Worm (Caenorhabditis elegans): ENCODE measurements around the gene eyg-1.
"Not testable (repeated sequence)": the region's sequence is repeated elsewhere in the genome, so short reads cannot be mapped to it uniquely, and the experiment has no call there.

- TF ChIP-seq nhr-232 (tag; optimal IDR thresholded peaks at IDR 0.05); fax-1 (tag; optimal IDR thresholded peaks at IDR 0.05); sox-4 (tag; optimal IDR thresholded peaks at IDR 0.05); ama-1 (optimal IDR thresholded peaks at IDR 0.05); nfya-1 (tag; optimal IDR thresholded peaks at IDR 0.05); hlh-8 (tag; optimal IDR thresholded peaks at IDR 0.05); pha-4 (tag; optimal IDR thresholded peaks at IDR 0.05); tbx-2 (tag; optimal IDR thresholded peaks at IDR 0.05); npax-4 (tag; optimal IDR thresholded peaks at IDR 0.05): not testable (repeated sequence)
These were observed 38.6 kb upstream of the eyg-1 start, which contains the start of gene chil-1 for ce11 chrII:9866378-9866777.
